Worm (Caenorhabditis elegans): Measurements from ENCODE around the gene F58A4.1.

The F58A4.1 gene

ce11 chrIII:9615114-9615513 lies 16.8 kb downstream of the F58A4.1 start:
- TF ChIP-seq hmg-4 (GFP tag; optimal IDR thresholded peaks at IDR 0.05), result no peak
- TF ChIP-seq sea-1 (GFP tag; conservative IDR thresholded peaks at IDR 0.05), result no peak
- no peak for TF ChIP-seq tbx-11 (GFP tag; IDR thresholded peaks at IDR 0.05)
- no peak for TF ChIP-seq tbx-37 (GFP tag; conservative IDR thresholded peaks at IDR 0.05)
- no peak for TF ChIP-seq ceh-36 (tag; optimal IDR thresholded peaks at IDR 0.05)
- no peak for TF ChIP-seq hnd-1 (tag; optimal IDR thresholded peaks at IDR 0.05)
- no peak for TF ChIP-seq F13C5.2 (tag; optimal IDR thresholded peaks at IDR 0.05)
- no peak for TF ChIP-seq ama-1 (optimal IDR thresholded peaks at IDR 0.05)
- no peak for TF ChIP-seq flt-1 (GFP tag; IDR thresholded peaks at IDR 0.05)
- no peak for TF ChIP-seq scrt-1 (GFP tag; IDR thresholded peaks at IDR 0.05)
- TF ChIP-seq aly-1 (tag; optimal IDR thresholded peaks at IDR 0.05), result no peak
- no peak for TF ChIP-seq pes-1 (GFP tag; IDR thresholded peaks at IDR 0.05)

ce11 chrIII:9616426-9616825 lies 18.2 kb downstream of the F58A4.1 start, which contains the start of gene hcp-3:
TSS of gene hcp-3 (minus strand) at chrIII:9616470.
- TF ChIP-seq flt-1 (GFP tag; IDR thresholded peaks at IDR 0.05) (no peak), pes-1 (GFP tag; IDR thresholded peaks at IDR 0.05) (no peak), ama-1 (optimal IDR thresholded peaks at IDR 0.05) (no peak), hnd-1 (tag; optimal IDR thresholded peaks at IDR 0.05) (no peak), ets-7 (tag; optimal IDR thresholded peaks at IDR 0.05) (no peak), tbx-11 (GFP tag; IDR thresholded peaks at IDR 0.05) (no peak)

- no peak for TF ChIP-seq aly-1 (tag; optimal IDR thresholded peaks at IDR 0.05)
- no peak for TF ChIP-seq ets-7 (tag; optimal IDR thresholded peaks at IDR 0.05)
- TF ChIP-seq pes-1 (GFP tag; IDR thresholded peaks at IDR 0.05), result no peak
- no peak for TF ChIP-seq B0310.2 (tag; optimal IDR thresholded peaks at IDR 0.05)
- no peak for TF ChIP-seq scrt-1 (GFP tag; IDR thresholded peaks at IDR 0.05)
- no peak for TF ChIP-seq tbx-37 (GFP tag; conservative IDR thresholded peaks at IDR 0.05)
- no peak for TF ChIP-seq hnd-1 (tag; optimal IDR thresholded peaks at IDR 0.05)
- TF ChIP-seq ceh-36 (tag; optimal IDR thresholded peaks at IDR 0.05), result no peak
- no peak for TF ChIP-seq hmg-4 (GFP tag; optimal IDR thresholded peaks at IDR 0.05)
- TF ChIP-seq ceh-13 (GFP tag; optimal IDR thresholded peaks at IDR 0.05), result no peak
- no peak for TF ChIP-seq tbx-11 (GFP tag; IDR thresholded peaks at IDR 0.05)
- no peak for TF ChIP-seq flt-1 (GFP tag; IDR thresholded peaks at IDR 0.05)
- no peak for TF ChIP-seq ama-1 (optimal IDR thresholded peaks at IDR 0.05)
- TF ChIP-seq hmbx-1 (tag; optimal IDR thresholded peaks at IDR 0.05), result no peak
- TF ChIP-seq F13C5.2 (tag; optimal IDR thresholded peaks at IDR 0.05), result no peak
- no peak for TF ChIP-seq sea-1 (GFP tag; conservative IDR thresholded peaks at IDR 0.05)
- TF ChIP-seq tra-4 (tag; optimal IDR thresholded peaks at IDR 0.05), result no peak
Observed at ce11 chrIII:9616933-9617332, 18.7 kb downstream of the F58A4.1 start.

- no peak for TF ChIP-seq F13C5.2 (tag; optimal IDR thresholded peaks at IDR 0.05)
- no peak for TF ChIP-seq hmbx-1 (tag; optimal IDR thresholded peaks at IDR 0.05)
- no peak for TF ChIP-seq flt-1 (GFP tag; IDR thresholded peaks at IDR 0.05)
- no peak for TF ChIP-seq ceh-13 (GFP tag; optimal IDR thresholded peaks at IDR 0.05)
- no peak for TF ChIP-seq hnd-1 (tag; optimal IDR thresholded peaks at IDR 0.05)
Observed at ce11 chrIII:9617599-9618262, 19.5 kb downstream of the F58A4.1 start.

ce11 chrIII:9619079-9619761 lies 21.0 kb downstream of the F58A4.1 start, which contains the start of gene hlh-11:
TSS of gene hlh-11 (plus strand) at chrIII:9619711.
- TF ChIP-seq hmbx-1 (tag; optimal IDR thresholded peaks at IDR 0.05), result no peak
- no peak for TF ChIP-seq ets-7 (tag; optimal IDR thresholded peaks at IDR 0.05)
- no peak for TF ChIP-seq tbx-37 (GFP tag; conservative IDR thresholded peaks at IDR 0.05)
- no peak for TF ChIP-seq ceh-13 (GFP tag; optimal IDR thresholded peaks at IDR 0.05)
- TF ChIP-seq F13C5.2 (tag; optimal IDR thresholded peaks at IDR 0.05), result no peak
- no peak for TF ChIP-seq pes-1 (GFP tag; IDR thresholded peaks at IDR 0.05)
- no peak for TF ChIP-seq tra-4 (tag; optimal IDR thresholded peaks at IDR 0.05)
- no peak for TF ChIP-seq tbx-11 (GFP tag; IDR thresholded peaks at IDR 0.05)

ce11 chrIII:9620148-9620547 lies 21.9 kb downstream of the F58A4.1 start:
- TF ChIP-seq scrt-1 (GFP tag; IDR thresholded peaks at IDR 0.05) (no peak), tbx-11 (GFP tag; IDR thresholded peaks at IDR 0.05) (no peak), hmbx-1 (tag; optimal IDR thresholded peaks at IDR 0.05) (no peak), sea-1 (GFP tag; conservative IDR thresholded peaks at IDR 0.05) (no peak), ets-7 (tag; optimal IDR thresholded peaks at IDR 0.05) (no peak), hnd-1 (tag; optimal IDR thresholded peaks at IDR 0.05) (no peak), ceh-36 (tag; optimal IDR thresholded peaks at IDR 0.05) (no peak), ceh-13 (GFP tag; optimal IDR thresholded peaks at IDR 0.05) (no peak), tra-4 (tag; optimal IDR thresholded peaks at IDR 0.05) (no peak), F13C5.2 (tag; optimal IDR thresholded peaks at IDR 0.05) (no peak), pes-1 (GFP tag; IDR thresholded peaks at IDR 0.05) (no peak), B0310.2 (tag; optimal IDR thresholded peaks at IDR 0.05) (no peak), flt-1 (GFP tag; IDR thresholded peaks at IDR 0.05) (no peak), hmg-4 (GFP tag; optimal IDR thresholded peaks at IDR 0.05) (no peak)

- TF ChIP-seq hmbx-1 (tag; optimal IDR thresholded peaks at IDR 0.05), result no peak
- no peak for TF ChIP-seq sea-1 (GFP tag; conservative IDR thresholded peaks at IDR 0.05)
- TF ChIP-seq F13C5.2 (tag; optimal IDR thresholded peaks at IDR 0.05), result no peak
- no peak for TF ChIP-seq hnd-1 (tag; optimal IDR thresholded peaks at IDR 0.05)
- no peak for TF ChIP-seq pes-1 (GFP tag; IDR thresholded peaks at IDR 0.05)
- no peak for TF ChIP-seq ama-1 (optimal IDR thresholded peaks at IDR 0.05)
- no peak for TF ChIP-seq scrt-1 (GFP tag; IDR thresholded peaks at IDR 0.05)
- no peak for TF ChIP-seq tbx-37 (GFP tag; conservative IDR thresholded peaks at IDR 0.05)
Observed at ce11 chrIII:9621840-9622525, 23.7 kb downstream of the F58A4.1 start.

All from whole organism, early embryonic.